Fruit fly (Drosophila melanogaster): Measurements from ENCODE around the gene CG15385.
A peak's percentile ranks its signal among the peaks of the same experiment; 100 is the strongest.

Gene CG15385

dm6 chr2L:2175930-2176643 is 36.3 kb downstream of the CG15385 start (continued):
- TF ChIP-seq CG6765 (GFP tag; optimal IDR thresholded peaks at IDR 0.05) = peak; percentile 59
- TF ChIP-seq CG12659 (GFP tag; optimal IDR thresholded peaks at IDR 0.05) = peak; percentile 67
- no peak for TF ChIP-seq Camta (GFP tag; optimal IDR thresholded peaks at IDR 0.05)
- TF ChIP-seq HHEX (GFP tag; optimal IDR thresholded peaks at IDR 0.05) = peak; percentile 40
- peak; percentile 1 for TF ChIP-seq CG5180 (GFP tag; optimal IDR thresholded peaks at IDR 0.05)
- peak; percentile 48 for TF ChIP-seq lmd (GFP tag; IDR thresholded peaks at IDR 0.05)
- peak; percentile 34 for TF ChIP-seq bab2 (GFP tag; optimal IDR thresholded peaks at IDR 0.05)
- TF ChIP-seq inv (GFP tag; IDR thresholded peaks at IDR 0.05; ENCODE audit: partially characterized antibody) = no peak
- TF ChIP-seq CG2678 (tag; optimal IDR thresholded peaks at IDR 0.05) = peak; percentile 83
- peak; percentile 84 for TF ChIP-seq CG11696 (GFP tag; IDR thresholded peaks at IDR 0.05)
- peak; percentile 36; the same call in 1 of the 2 replicates for TF ChIP-seq rib (GFP tag; IDR thresholded peaks at IDR 0.05)
- peak; percentile 76 for TF ChIP-seq CoRest (tag; optimal IDR thresholded peaks at IDR 0.05)
- TF ChIP-seq pho (GFP tag; optimal IDR thresholded peaks at IDR 0.05) = peak; percentile 44
- peak; percentile 22 for TF ChIP-seq Nf-YC (tag; optimal IDR thresholded peaks at IDR 0.05)
- TF ChIP-seq lilli (GFP tag; optimal IDR thresholded peaks at IDR 0.05) = peak; percentile 72
- TF ChIP-seq pum (GFP tag; optimal IDR thresholded peaks at IDR 0.05) = no peak
- no peak for TF ChIP-seq Sin3A (optimal IDR thresholded peaks at IDR 0.05)
- TF ChIP-seq CG4424 (GFP tag; optimal IDR thresholded peaks at IDR 0.05) = peak; percentile 20
- peak; percentile 64; the same call in 1 of the 3 replicates for TF ChIP-seq dysf (GFP tag; IDR thresholded peaks at IDR 0.05)
- peak; percentile 68 for TF ChIP-seq CG13296 (GFP tag; optimal IDR thresholded peaks at IDR 0.05)
- TF ChIP-seq CG10366 (GFP tag; IDR thresholded peaks at IDR 0.05) = peak; percentile 32; the same call in 1 of the 2 replicates
- no peak for TF ChIP-seq HLHmδ (GFP tag; optimal IDR thresholded peaks at IDR 0.05)
- TF ChIP-seq CG10267 (tag; optimal IDR thresholded peaks at IDR 0.05) = peak; percentile 17
- peak; percentile 37; the same call in 1 of the 2 replicates for TF ChIP-seq E2f2 (GFP tag; IDR thresholded peaks at IDR 0.05)
- peak; percentile 73 for TF ChIP-seq CG3847 (GFP tag; IDR thresholded peaks at IDR 0.05)
- TF ChIP-seq CG31224 (GFP tag; IDR thresholded peaks at IDR 0.05) = peak; percentile 50
- TF ChIP-seq slbo (GFP tag; IDR thresholded peaks at IDR 0.05) = peak; percentile 46; the same call in 1 of the 2 replicates
- TF ChIP-seq CG1832 (GFP tag; optimal IDR thresholded peaks at IDR 0.05) = no peak
- 0 out of 3 replicates have a peak, but pooled peaks have one; percentile 8 for TF ChIP-seq so (GFP tag; IDR thresholded peaks at IDR 0.05)
- peak; percentile 48 for TF ChIP-seq CG18262 (tag; optimal IDR thresholded peaks at IDR 0.05)
- TF ChIP-seq Taf1 (GFP tag; IDR thresholded peaks at IDR 0.05) = peak; percentile 20; the same call in 1 of the 2 replicates
- TF ChIP-seq CG3995 (GFP tag; optimal IDR thresholded peaks at IDR 0.05) = peak; percentile 58
- no peak for TF ChIP-seq CG33213 (GFP tag; optimal IDR thresholded peaks at IDR 0.05)
- peak; percentile 56 for TF ChIP-seq CG9727 (GFP tag; optimal IDR thresholded peaks at IDR 0.05)
- TF ChIP-seq Blimp-1 (GFP tag; optimal IDR thresholded peaks at IDR 0.05) = peak; percentile 18
- peak; percentile 68; the same call in 2 of the 3 replicates for TF ChIP-seq CG11695 (GFP tag; IDR thresholded peaks at IDR 0.05)
- TF ChIP-seq CG10543 (GFP tag; optimal IDR thresholded peaks at IDR 0.05) = peak; percentile 72
- TF ChIP-seq grau (tag; optimal IDR thresholded peaks at IDR 0.05) = peak; percentile 77
- TF ChIP-seq Max (GFP tag; optimal IDR thresholded peaks at IDR 0.05) = peak; percentile 9
- TF ChIP-seq CG17359 (tag; optimal IDR thresholded peaks at IDR 0.05) = peak; percentile 23
- TF ChIP-seq B-H2 (GFP tag; optimal IDR thresholded peaks at IDR 0.05) = peak; percentile 8
- TF ChIP-seq Stat92E (GFP tag; optimal IDR thresholded peaks at IDR 0.05) = no peak
- TF ChIP-seq Antp (GFP tag; optimal IDR thresholded peaks at IDR 0.05) = no peak
- peak; percentile 50 for TF ChIP-seq CG12769 (tag; optimal IDR thresholded peaks at IDR 0.05)
- TF ChIP-seq Nf-YB (GFP tag; optimal IDR thresholded peaks at IDR 0.05) = peak; percentile 21
- no peak for TF ChIP-seq Ets65A (GFP tag)
- peak; percentile 40 for TF ChIP-seq Hsf (GFP tag; optimal IDR thresholded peaks at IDR 0.05)
- TF ChIP-seq CG5245 (GFP tag; optimal IDR thresholded peaks at IDR 0.05) = peak; percentile 14
- TF ChIP-seq Abd-B (GFP tag; optimal IDR thresholded peaks at IDR 0.05) = peak; percentile 4
